Worm (Caenorhabditis elegans): ENCODE measurements around the gene rif-1.2.
A peak's percentile ranks its signal among the peaks of the same experiment; 100 is the strongest.

Gene rif-1.2

DNA sequence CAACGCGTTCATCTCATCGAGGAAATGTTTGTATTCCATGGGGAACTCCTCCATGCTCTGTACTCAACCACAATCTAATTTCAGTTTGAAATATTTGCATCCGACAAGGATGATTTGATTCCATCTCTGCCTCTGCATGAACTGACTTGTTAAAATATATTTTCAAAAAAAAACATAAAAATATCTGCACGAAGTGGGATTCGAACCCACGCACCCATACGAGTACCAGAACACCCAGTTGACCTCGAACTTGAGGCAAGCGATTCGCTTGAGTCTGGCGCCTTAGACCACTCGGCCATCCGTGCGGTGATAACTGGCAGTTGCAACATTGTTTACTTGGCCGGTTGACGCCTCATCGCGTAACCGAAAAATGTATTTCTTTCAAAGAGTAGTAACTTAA lies 23.4 kb downstream of the rif-1.2 start:
- TF ChIP-seq B0310.2 (tag; optimal IDR thresholded peaks at IDR 0.05), result no peak
- no peak for TF ChIP-seq tra-4 (tag; optimal IDR thresholded peaks at IDR 0.05)
- TF ChIP-seq tbx-11 (GFP tag; IDR thresholded peaks at IDR 0.05), result peak; percentile 69
- no peak for TF ChIP-seq ama-1 (optimal IDR thresholded peaks at IDR 0.05)
- TF ChIP-seq ceh-36 (tag; optimal IDR thresholded peaks at IDR 0.05), result peak; percentile 11
- no peak for TF ChIP-seq ceh-13 (GFP tag; optimal IDR thresholded peaks at IDR 0.05)
- no peak for TF ChIP-seq hnd-1 (tag; optimal IDR thresholded peaks at IDR 0.05)

DNA sequence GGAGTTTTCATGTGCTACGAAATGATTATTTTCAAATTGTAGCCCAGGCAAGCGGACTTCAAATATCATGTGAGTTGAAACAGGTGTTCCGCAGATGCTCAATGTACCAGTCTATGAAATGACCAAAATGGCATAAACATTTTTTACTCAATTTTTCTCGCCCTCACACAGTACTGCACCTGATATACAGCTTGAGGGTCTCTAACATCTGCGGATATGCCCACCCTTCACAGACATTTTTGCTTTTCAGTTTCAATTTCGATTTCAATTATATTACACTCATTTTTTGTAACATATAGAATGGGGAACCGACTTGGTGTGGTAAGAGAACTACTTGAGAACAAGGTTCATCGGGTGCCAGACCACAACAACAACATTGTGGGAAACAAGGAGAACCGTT lies 24.5 kb downstream of the rif-1.2 start, which contains the start of gene F42F12.11:
Gene F42F12.11, plus strand, starts transcription at position 301 of the 400 bp plus-strand sequence.
- no peak for TF ChIP-seq ceh-13 (GFP tag; optimal IDR thresholded peaks at IDR 0.05)
- TF ChIP-seq pes-1 (GFP tag; IDR thresholded peaks at IDR 0.05), result no peak
- TF ChIP-seq hnd-1 (tag; optimal IDR thresholded peaks at IDR 0.05), result no peak
- TF ChIP-seq flt-1 (GFP tag; IDR thresholded peaks at IDR 0.05), result no peak
- TF ChIP-seq aly-1 (tag; optimal IDR thresholded peaks at IDR 0.05), result no peak
- no peak for TF ChIP-seq sea-1 (GFP tag; conservative IDR thresholded peaks at IDR 0.05)
- TF ChIP-seq tbx-37 (GFP tag; conservative IDR thresholded peaks at IDR 0.05), result no peak
- no peak for TF ChIP-seq ceh-36 (tag; optimal IDR thresholded peaks at IDR 0.05)
- TF ChIP-seq tbx-11 (GFP tag; IDR thresholded peaks at IDR 0.05), result no peak
- TF ChIP-seq ama-1 (optimal IDR thresholded peaks at IDR 0.05), result no peak
- no peak for TF ChIP-seq tra-4 (tag; optimal IDR thresholded peaks at IDR 0.05)
- no peak for TF ChIP-seq B0310.2 (tag; optimal IDR thresholded peaks at IDR 0.05)
- no peak for TF ChIP-seq ets-7 (tag; optimal IDR thresholded peaks at IDR 0.05)
- TF ChIP-seq F13C5.2 (tag; optimal IDR thresholded peaks at IDR 0.05), result no peak

DNA sequence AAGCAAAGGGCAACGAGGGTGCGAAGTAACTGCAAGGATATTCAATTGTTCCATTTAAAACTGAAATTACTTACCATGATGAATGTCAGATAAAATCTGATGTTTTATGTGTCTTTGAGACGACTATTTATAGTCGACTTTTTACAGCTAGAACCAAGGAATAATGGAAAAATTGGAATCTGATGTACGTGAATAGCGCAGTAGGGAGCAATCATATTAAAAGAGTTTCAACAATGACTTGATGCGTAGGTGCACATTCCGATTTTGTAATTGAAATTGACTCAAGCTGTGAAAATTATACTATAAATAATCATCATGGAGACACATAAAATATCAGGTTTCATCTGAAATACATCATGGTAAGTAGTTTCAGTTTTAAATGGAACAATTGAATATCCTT lies 27.9 kb downstream of the rif-1.2 start, which contains the start of the genes nspc-9 and nspc-10:
Gene nspc-9, minus strand, starts transcription at position 101 of the 400 bp plus-strand sequence.
Gene nspc-10, plus strand, starts transcription at position 331 of the 400 bp plus-strand sequence.
- TF ChIP-seq tbx-37 (GFP tag; conservative IDR thresholded peaks at IDR 0.05) (no peak), ama-1 (optimal IDR thresholded peaks at IDR 0.05) (no peak)

- TF ChIP-seq F13C5.2 (tag; optimal IDR thresholded peaks at IDR 0.05) (no peak), hnd-1 (tag; optimal IDR thresholded peaks at IDR 0.05) (no peak), tra-4 (tag; optimal IDR thresholded peaks at IDR 0.05) (no peak), tbx-11 (GFP tag; IDR thresholded peaks at IDR 0.05) (no peak), tbx-37 (GFP tag; conservative IDR thresholded peaks at IDR 0.05) (no peak), ceh-13 (GFP tag; optimal IDR thresholded peaks at IDR 0.05) (no peak)
Observed at ce11 chrX:12341338-12341737, 29.9 kb downstream of the rif-1.2 start, which contains the start of gene zig-2. Gene zig-2, minus strand, starts transcription at chrX:12341438.

- 0 out of 2 replicates have a peak, but pooled peaks have one; percentile 47 for TF ChIP-seq tbx-37 (GFP tag; conservative IDR thresholded peaks at IDR 0.05)
- no peak for TF ChIP-seq ceh-36 (tag; optimal IDR thresholded peaks at IDR 0.05)
- TF ChIP-seq tra-4 (tag; optimal IDR thresholded peaks at IDR 0.05), result no peak
- no peak for TF ChIP-seq ama-1 (optimal IDR thresholded peaks at IDR 0.05)
- no peak; the same call in 1 of the 2 replicates for TF ChIP-seq pes-1 (GFP tag; IDR thresholded peaks at IDR 0.05)
- no peak for TF ChIP-seq ets-7 (tag; optimal IDR thresholded peaks at IDR 0.05)
- TF ChIP-seq ceh-13 (GFP tag; optimal IDR thresholded peaks at IDR 0.05), result peak; percentile 57
- peak; percentile 52 for TF ChIP-seq F13C5.2 (tag; optimal IDR thresholded peaks at IDR 0.05)
- peak; percentile 38 for TF ChIP-seq hmbx-1 (tag; optimal IDR thresholded peaks at IDR 0.05)
- no peak; the same call in none of the 2 replicates for TF ChIP-seq flt-1 (GFP tag; IDR thresholded peaks at IDR 0.05)
- no peak for TF ChIP-seq sea-1 (GFP tag; conservative IDR thresholded peaks at IDR 0.05)
- TF ChIP-seq tbx-11 (GFP tag; IDR thresholded peaks at IDR 0.05), result peak; percentile 61
- peak; percentile 27 for TF ChIP-seq hnd-1 (tag; optimal IDR thresholded peaks at IDR 0.05)
- TF ChIP-seq B0310.2 (tag; optimal IDR thresholded peaks at IDR 0.05), result peak; percentile 20
- no peak for TF ChIP-seq aly-1 (tag; optimal IDR thresholded peaks at IDR 0.05)
- no peak for TF ChIP-seq hmg-4 (GFP tag; optimal IDR thresholded peaks at IDR 0.05)
- TF ChIP-seq scrt-1 (GFP tag; IDR thresholded peaks at IDR 0.05), result 0 out of 2 replicates have a peak, but pooled peaks have one; percentile 70
Observed at ce11 chrX:12337846-12338490, 33.3 kb downstream of the rif-1.2 start, which contains the start of gene srd-44. Gene srd-44, plus strand, starts transcription at chrX:12338440.

DNA sequence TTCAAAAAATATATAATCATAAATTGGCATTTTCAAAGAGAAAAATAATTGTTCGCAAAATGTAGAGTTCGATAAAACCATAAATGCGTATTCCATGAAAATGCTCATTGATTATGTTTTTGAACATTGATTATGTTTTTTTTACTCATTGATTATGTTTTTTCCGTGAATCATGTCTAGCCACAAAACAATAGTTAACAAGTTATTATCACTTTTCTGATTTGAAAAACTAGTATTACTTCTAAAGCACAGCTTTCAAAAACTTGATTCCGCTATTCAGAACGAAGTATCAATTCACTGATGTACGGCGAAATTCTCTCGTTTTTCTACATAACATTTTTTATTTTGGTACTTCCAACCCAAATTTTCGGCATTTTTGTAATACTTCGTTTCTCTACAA lies 35.4 kb downstream of the rif-1.2 start, which contains the start of gene srd-48:
Gene srd-48, plus strand, starts transcription at position 301 of the 400 bp plus-strand sequence.
- TF ChIP-seq flt-1 (GFP tag; IDR thresholded peaks at IDR 0.05) (no peak), hmbx-1 (tag; optimal IDR thresholded peaks at IDR 0.05) (no peak), hnd-1 (tag; optimal IDR thresholded peaks at IDR 0.05) (no peak), F13C5.2 (tag; optimal IDR thresholded peaks at IDR 0.05) (no peak), hmg-4 (GFP tag; optimal IDR thresholded peaks at IDR 0.05) (no peak), tbx-37 (GFP tag; conservative IDR thresholded peaks at IDR 0.05) (no peak), sea-1 (GFP tag; conservative IDR thresholded peaks at IDR 0.05) (no peak), aly-1 (tag; optimal IDR thresholded peaks at IDR 0.05) (no peak), ceh-13 (GFP tag; optimal IDR thresholded peaks at IDR 0.05) (no peak), pes-1 (GFP tag; IDR thresholded peaks at IDR 0.05) (no peak), tra-4 (tag; optimal IDR thresholded peaks at IDR 0.05) (no peak), ceh-36 (tag; optimal IDR thresholded peaks at IDR 0.05) (no peak), B0310.2 (tag; optimal IDR thresholded peaks at IDR 0.05) (no peak)

- TF ChIP-seq hnd-1 (tag; optimal IDR thresholded peaks at IDR 0.05) (no peak), scrt-1 (GFP tag; IDR thresholded peaks at IDR 0.05) (no peak), B0310.2 (tag; optimal IDR thresholded peaks at IDR 0.05) (no peak), tbx-11 (GFP tag; IDR thresholded peaks at IDR 0.05) (no peak), ceh-36 (tag; optimal IDR thresholded peaks at IDR 0.05) (no peak), ama-1 (optimal IDR thresholded peaks at IDR 0.05) (no peak), sea-1 (GFP tag; conservative IDR thresholded peaks at IDR 0.05) (no peak), ceh-13 (GFP tag; optimal IDR thresholded peaks at IDR 0.05) (no peak), hmbx-1 (tag; optimal IDR thresholded peaks at IDR 0.05) (no peak), tra-4 (tag; optimal IDR thresholded peaks at IDR 0.05) (no peak), pes-1 (GFP tag; IDR thresholded peaks at IDR 0.05) (no peak), F13C5.2 (tag; optimal IDR thresholded peaks at IDR 0.05) (no peak)
Observed at ce11 chrX:12333479-12333878, 37.7 kb downstream of the rif-1.2 start, which contains the start of gene srd-47. Gene srd-47, plus strand, starts transcription at chrX:12333642.
